Worm (Caenorhabditis elegans) whole organism, early embryonic: Measurements from ENCODE around the gene mdt-29.

Source experiments
- B0310.2 ChIP-seq: sonication (generic microtip); optimal IDR thresholded peaks from 2 replicates; lab custom pipeline; 2016; ENCODE audit warnings: mild to moderate bottlenecking, missing genetic modification characterization, missing compliant biosample characterization
- F13C5.2 ChIP-seq: sonication (generic microtip); optimal IDR thresholded peaks from 2 replicates; lab custom pipeline; 2017; ENCODE audit warnings: mild to moderate bottlenecking, missing genetic modification characterization, inconsistent platforms, missing compliant biosample characterization
- aly-1 ChIP-seq: sonication (generic microtip); optimal IDR thresholded peaks from 2 replicates; lab custom pipeline; 2016; ENCODE audit warnings: missing genetic modification characterization, missing compliant biosample characterization
- ama-1 ChIP-seq: fragments of 150-350 bp; optimal IDR thresholded peaks from 2 replicates; lab custom pipeline; 2014
- ceh-13 ChIP-seq: fragments of 200-800 bp; sonication (Bioruptor generic); optimal IDR thresholded peaks from 2 replicates; lab custom pipeline; 2018; ENCODE audit warnings: mild to moderate bottlenecking, missing genetic modification characterization, missing compliant biosample characterization
- ceh-36 ChIP-seq: sonication (generic microtip); optimal IDR thresholded peaks from 2 replicates; lab custom pipeline; 2016; ENCODE audit warnings: missing genetic modification characterization, inconsistent platforms, missing compliant biosample characterization
- ets-7 ChIP-seq: sonication (generic microtip); optimal IDR thresholded peaks from 2 replicates; lab custom pipeline; 2016; ENCODE audit warnings: missing genotype, missing genetic modification characterization, missing compliant biosample characterization
- flt-1 ChIP-seq: fragments of 200-800 bp; sonication (Bioruptor generic); IDR thresholded peaks from 2 replicates; pipeline ENCODE4 v1.3.6; 2022; ENCODE audit warnings: missing genetic modification characterization, missing compliant biosample characterization
- hmbx-1 ChIP-seq: sonication (generic microtip); optimal IDR thresholded peaks from 2 replicates; lab custom pipeline; 2016; ENCODE audit warnings: mild to moderate bottlenecking, missing genetic modification characterization, missing compliant biosample characterization
- hmg-4 ChIP-seq: fragments of 200-800 bp; sonication (Bioruptor generic); optimal IDR thresholded peaks from 2 replicates; lab custom pipeline; 2018; ENCODE audit warnings: mild to moderate bottlenecking, missing genetic modification characterization, missing compliant biosample characterization
- hnd-1 ChIP-seq: sonication (generic microtip); optimal IDR thresholded peaks from 2 replicates; lab custom pipeline; 2016; ENCODE audit warnings: missing genetic modification characterization, missing compliant biosample characterization
- pes-1 ChIP-seq: fragments of 200-800 bp; sonication (Bioruptor generic); IDR thresholded peaks from 2 replicates; pipeline ENCODE4 v1.3.6; 2022; ENCODE audit warnings: missing genetic modification reagents, missing genetic modification characterization, missing compliant biosample characterization
- scrt-1 ChIP-seq: fragments of 200-800 bp; sonication (Bioruptor generic); IDR thresholded peaks from 2 replicates; pipeline ENCODE4 v1.3.6; 2022; ENCODE audit warnings: missing genetic modification characterization, missing compliant biosample characterization
- sea-1 ChIP-seq: fragments of 200-800 bp; sonication (Bioruptor generic); conservative IDR thresholded peaks from 2 replicates; pipeline ENCODE4 v1.3.6; 2022; ENCODE audit warnings: missing genetic modification characterization, missing compliant biosample characterization
- tbx-11 ChIP-seq: fragments of 200-800 bp; sonication (Bioruptor generic); IDR thresholded peaks from 2 replicates; pipeline ENCODE4 v1.3.6; 2022; ENCODE audit warnings: missing genetic modification characterization, missing compliant biosample characterization
- tbx-37 ChIP-seq: fragments of 200-800 bp; sonication (Bioruptor generic); conservative IDR thresholded peaks from 2 replicates; pipeline ENCODE4 v1.3.6; 2022; ENCODE audit warnings: missing genetic modification reagents, missing genetic modification characterization, missing compliant biosample characterization
- tra-4 ChIP-seq: sonication (generic microtip); optimal IDR thresholded peaks from 2 replicates; lab custom pipeline; 2017; ENCODE audit warnings: missing genetic modification characterization, missing compliant biosample characterization

The mdt-29 gene

DNA sequence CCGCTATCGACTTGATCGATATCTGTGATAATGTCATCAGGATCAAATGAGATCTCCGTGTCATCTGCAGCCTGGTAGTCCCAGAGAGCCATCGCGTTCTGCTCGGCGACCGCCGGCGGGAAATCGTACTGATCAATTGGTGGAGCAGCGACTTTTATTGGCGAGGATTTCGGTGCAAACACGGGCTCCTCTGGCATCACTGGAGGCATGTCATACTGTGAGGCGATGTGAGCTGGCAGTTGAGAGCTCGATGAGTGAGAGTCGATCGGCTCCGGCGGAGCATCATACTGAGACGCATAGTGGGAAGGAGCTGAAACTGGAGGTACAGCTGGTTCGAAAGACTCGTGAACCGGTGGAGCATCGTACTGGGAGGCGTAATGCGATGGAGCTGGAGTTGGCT lies 13.3 kb upstream of the mdt-29 start:
- no peak for TF ChIP-seq tbx-11
- no peak for TF ChIP-seq hmbx-1 (tag; lab: Kevin White, UChicago)
- TF ChIP-seq flt-1 (GFP tag; lab: Robert Waterston, UW) = no peak
- no peak for TF ChIP-seq sea-1 (GFP tag; lab: Robert Waterston, UW)
- no peak for TF ChIP-seq ceh-13 (GFP tag; lab: Kevin White, UChicago)
- no peak for TF ChIP-seq pes-1 (GFP tag; lab: Robert Waterston, UW)
- TF ChIP-seq aly-1 (tag; lab: Kevin White, UChicago) = no peak
- TF ChIP-seq B0310.2 = no peak
- no peak for TF ChIP-seq ama-1 (lab: Kevin White, UChicago)
- TF ChIP-seq tra-4 (tag; lab: Kevin White, UChicago) = no peak
- no peak for TF ChIP-seq ets-7
- no peak for TF ChIP-seq tbx-37 (GFP tag; lab: Robert Waterston, UW)

DNA sequence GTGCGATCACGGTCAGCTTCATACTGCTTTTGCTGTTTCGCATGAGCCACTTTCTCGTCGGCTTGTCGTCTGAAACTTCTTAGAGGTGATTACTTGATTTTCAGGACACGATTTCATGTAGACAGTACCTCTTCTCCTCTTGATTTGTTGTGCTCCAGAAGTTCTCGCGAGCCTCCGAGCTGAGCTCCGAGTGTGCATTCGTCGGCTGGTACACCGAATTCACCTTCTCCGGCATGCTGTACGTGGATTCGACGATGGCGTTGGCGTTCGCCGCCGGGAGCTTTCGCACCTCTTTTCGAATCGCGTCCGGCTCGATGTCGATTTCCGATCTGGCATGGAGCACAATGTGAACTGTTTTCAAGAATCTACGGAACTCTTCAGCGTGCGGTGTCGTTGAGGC lies 12.0 kb upstream of the mdt-29 start:
- TF ChIP-seq B0310.2 (no peak), ceh-13 (GFP tag; lab: Kevin White, UChicago) (no peak), sea-1 (GFP tag; lab: Robert Waterston, UW) (no peak), F13C5.2 (tag; lab: Kevin White, UChicago) (no peak), aly-1 (tag; lab: Kevin White, UChicago) (no peak), hnd-1 (tag; lab: Kevin White, UChicago) (no peak), scrt-1 (GFP tag; lab: Robert Waterston, UW) (no peak), ama-1 (lab: Kevin White, UChicago) (no peak)

DNA sequence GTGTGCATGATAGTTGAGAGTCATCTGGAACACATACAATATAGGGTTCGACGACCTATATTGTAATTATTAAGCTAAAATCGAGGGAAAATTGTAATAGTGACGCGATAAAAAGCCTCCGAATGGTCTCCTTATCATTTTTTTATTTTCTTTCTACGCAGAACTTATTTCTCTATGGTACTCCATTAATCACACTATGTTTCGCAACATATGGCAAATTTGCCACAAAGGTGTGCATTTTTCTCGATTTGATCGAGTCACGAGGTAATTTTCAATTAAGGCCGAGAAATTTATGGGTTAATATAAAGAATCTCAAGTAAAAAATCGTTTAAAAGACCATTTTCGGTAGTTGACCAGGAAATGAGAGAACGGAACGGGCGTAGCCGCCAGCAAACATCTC lies 10.9 kb upstream of the mdt-29 start, which contains the start of gene dbn-1:
Gene dbn-1, minus strand, starts transcription at position 24 of the 400 bp plus-strand sequence.
- no peak for TF ChIP-seq tbx-37 (GFP tag; lab: Robert Waterston, UW)
- no peak for TF ChIP-seq hmbx-1 (tag; lab: Kevin White, UChicago)
- no peak for TF ChIP-seq ama-1 (lab: Kevin White, UChicago)
- no peak for TF ChIP-seq tbx-11
- no peak for TF ChIP-seq tra-4 (tag; lab: Kevin White, UChicago)
- TF ChIP-seq hmg-4 = no peak
- no peak for TF ChIP-seq B0310.2
- TF ChIP-seq ceh-36 (tag; lab: Kevin White, UChicago) = no peak
- no peak for TF ChIP-seq pes-1 (GFP tag; lab: Robert Waterston, UW)
- TF ChIP-seq aly-1 (tag; lab: Kevin White, UChicago) = no peak
- no peak for TF ChIP-seq flt-1 (GFP tag; lab: Robert Waterston, UW)
- TF ChIP-seq ceh-13 (GFP tag; lab: Kevin White, UChicago) = no peak
- TF ChIP-seq sea-1 (GFP tag; lab: Robert Waterston, UW) = no peak
- TF ChIP-seq ets-7 = no peak
- TF ChIP-seq hnd-1 (tag; lab: Kevin White, UChicago) = no peak
- no peak for TF ChIP-seq scrt-1 (GFP tag; lab: Robert Waterston, UW)
- TF ChIP-seq F13C5.2 (tag; lab: Kevin White, UChicago) = no peak

DNA sequence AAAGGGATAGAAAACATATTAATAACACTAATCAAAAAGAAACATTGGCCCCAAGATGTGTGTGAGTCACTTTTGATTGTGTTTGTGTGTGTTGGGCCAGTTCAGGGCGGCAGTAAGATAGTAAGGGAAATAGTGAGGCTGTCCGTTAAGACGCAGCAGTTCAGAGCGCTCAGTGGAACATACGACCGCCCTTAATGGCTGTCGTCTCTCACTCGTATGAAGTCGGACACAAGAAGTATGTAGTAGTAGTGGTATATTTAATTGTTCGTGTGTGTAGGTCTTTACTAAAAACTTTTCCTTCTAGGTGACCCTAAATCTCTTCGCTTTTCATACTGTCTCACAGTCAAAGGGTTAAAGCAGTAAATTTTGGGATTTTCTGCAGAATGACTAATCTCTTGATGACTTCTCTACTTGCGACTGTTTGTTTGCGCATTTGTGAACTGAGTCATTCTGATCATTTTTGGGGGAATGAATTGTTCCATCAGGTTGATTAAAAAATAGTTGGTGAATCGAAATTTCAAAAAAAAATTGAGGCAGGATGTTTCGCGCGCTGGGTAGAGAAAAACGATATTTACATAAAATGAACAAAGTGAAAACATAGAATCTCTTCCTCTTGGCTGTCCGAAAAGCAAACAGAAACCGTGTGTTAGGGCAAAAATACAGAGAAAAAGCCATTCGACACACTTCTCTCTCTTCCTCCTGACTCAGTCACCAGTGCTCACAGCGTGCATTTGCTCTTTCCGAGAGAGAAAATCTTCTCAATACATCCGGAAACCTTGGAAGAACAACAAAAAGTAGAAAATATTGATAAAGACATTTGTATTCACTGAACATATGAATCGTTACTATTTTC lies 9.5 kb upstream of the mdt-29 start:
- TF ChIP-seq ets-7 (no peak), tbx-37 (GFP tag; lab: Robert Waterston, UW) (no peak), hmg-4 (no peak), flt-1 (GFP tag; lab: Robert Waterston, UW) (no peak), sea-1 (GFP tag; lab: Robert Waterston, UW) (no peak), aly-1 (tag; lab: Kevin White, UChicago) (no peak), B0310.2 (no peak), tra-4 (tag; lab: Kevin White, UChicago) (no peak), tbx-11 (no peak), hnd-1 (tag; lab: Kevin White, UChicago) (no peak)

DNA sequence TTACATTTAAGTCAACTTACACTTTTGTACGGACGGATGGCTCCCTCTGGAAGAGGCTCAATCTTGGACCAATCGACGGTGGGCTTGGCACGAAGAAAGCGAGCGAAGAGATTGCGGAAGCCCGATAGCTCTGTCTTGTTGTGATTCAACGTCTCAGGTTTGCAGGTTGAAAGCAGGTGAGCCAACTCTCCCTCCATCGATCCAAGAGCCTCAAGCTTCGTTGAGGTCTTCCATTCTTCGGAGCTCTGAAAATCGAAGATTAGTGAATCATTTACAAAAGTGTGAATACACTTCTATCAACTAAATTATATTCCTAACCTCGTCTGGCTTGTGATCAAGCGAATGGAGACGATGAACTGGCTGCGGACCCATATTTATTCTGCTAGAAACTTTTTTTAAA lies 7.2 kb upstream of the mdt-29 start:
- TF ChIP-seq B0310.2 = no peak
- no peak for TF ChIP-seq flt-1 (GFP tag; lab: Robert Waterston, UW)
- no peak for TF ChIP-seq hmbx-1 (tag; lab: Kevin White, UChicago)
- no peak for TF ChIP-seq sea-1 (GFP tag; lab: Robert Waterston, UW)
- no peak for TF ChIP-seq pes-1 (GFP tag; lab: Robert Waterston, UW)
- TF ChIP-seq tbx-37 (GFP tag; lab: Robert Waterston, UW) = no peak
- no peak for TF ChIP-seq tbx-11
- TF ChIP-seq tra-4 (tag; lab: Kevin White, UChicago) = no peak
- TF ChIP-seq aly-1 (tag; lab: Kevin White, UChicago) = no peak

DNA sequence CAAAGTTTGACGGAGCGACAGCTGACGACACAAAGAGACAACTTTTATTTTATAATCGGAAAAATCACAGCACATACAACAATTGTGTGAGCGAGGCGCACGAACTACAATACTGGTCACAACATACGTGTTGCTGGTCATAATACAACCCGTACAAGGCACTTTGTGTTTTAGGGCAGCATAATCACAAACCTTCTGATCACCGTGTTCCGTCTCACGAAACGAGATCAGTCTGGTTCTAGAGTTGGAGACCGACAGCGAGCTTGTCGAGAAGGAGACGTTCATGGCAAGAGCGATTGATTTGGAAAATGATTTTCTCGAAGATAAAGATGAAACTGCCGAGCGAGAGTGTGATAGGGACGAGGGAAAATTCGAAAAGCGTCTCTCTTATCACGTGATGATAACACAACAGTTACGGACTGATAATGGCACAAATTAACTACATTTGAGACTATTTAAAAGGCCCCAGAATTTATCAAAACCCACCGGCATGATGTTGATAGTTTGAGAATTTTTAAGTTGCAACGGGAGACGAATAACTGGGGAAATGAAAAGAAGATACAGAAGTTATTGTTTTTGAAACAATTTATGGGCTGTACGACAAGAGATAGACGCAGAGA lies 6.2 kb upstream of the mdt-29 start:
- TF ChIP-seq aly-1 (tag; lab: Kevin White, UChicago) (no peak), scrt-1 (GFP tag; lab: Robert Waterston, UW) (no peak)

DNA sequence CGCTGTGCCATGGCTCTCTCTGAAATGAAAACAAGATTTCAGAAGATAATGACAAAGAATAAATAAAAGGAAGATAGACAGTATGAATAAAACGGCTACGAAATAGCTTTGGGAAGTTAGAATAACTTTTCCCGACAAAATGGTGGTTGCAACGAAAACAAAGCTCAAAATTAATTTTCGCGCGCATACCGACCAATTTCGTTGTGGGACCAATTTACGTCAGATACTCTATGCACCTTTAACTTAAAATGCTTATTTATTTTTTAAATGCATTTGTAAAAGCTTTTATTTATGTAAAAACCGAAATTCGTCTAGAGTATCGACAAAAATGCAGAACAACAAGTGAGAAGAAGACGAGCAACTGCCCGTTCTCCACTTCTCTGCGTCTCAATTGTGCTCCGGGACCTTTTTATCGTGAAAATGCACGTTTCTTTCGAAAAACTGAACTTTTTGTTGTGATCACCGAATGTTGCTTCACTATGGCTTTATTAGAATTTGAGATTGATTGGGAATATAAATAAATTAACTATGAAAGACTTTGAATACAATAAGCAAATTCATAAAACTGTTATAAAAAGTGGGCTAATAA lies 4.8 kb upstream of the mdt-29 start, which contains the start of gene rml-1:
Gene rml-1, minus strand, starts transcription at position 19 of the 589 bp plus-strand sequence.
- TF ChIP-seq pes-1 (GFP tag; lab: Robert Waterston, UW) (0 out of 2 replicates have a peak, but pooled peaks have one; percentile 10), hmg-4 (no peak), ama-1 (lab: Kevin White, UChicago) (peak; percentile 44)
